Worm (Caenorhabditis elegans) whole organism, young adult: Measurements from ENCODE around the gene srh-62.

Experiments used
- B0336.3 ChIP-seq: fragments of 200-800 bp; sonication (Bioruptor generic); IDR thresholded peaks from 2 replicates; pipeline ENCODE4 v1.3.6; 2022; ENCODE audit warnings: missing genetic modification characterization, missing compliant biosample characterization
- C17E4.6 ChIP-seq: fragments of 200-800 bp; sonication (Bioruptor generic); IDR thresholded peaks from 2 replicates; pipeline ENCODE4 v1.3.6; 2022; ENCODE audit warnings: missing genetic modification reagents, missing genetic modification characterization, missing compliant biosample characterization
- F37B4.10 ChIP-seq: fragments of 200-800 bp; sonication (Bioruptor generic); IDR thresholded peaks from 2 replicates; pipeline ENCODE4 v1.3.6; 2022; ENCODE audit warnings: missing genetic modification characterization, missing compliant biosample characterization
- F57A8.1 ChIP-seq: fragments of 200-800 bp; sonication (Bioruptor generic); optimal IDR thresholded peaks from 2 replicates; lab custom pipeline; 2018; ENCODE audit warnings: mild to moderate bottlenecking, missing genetic modification characterization, moderate library complexity, missing compliant biosample characterization
- aptf-2 ChIP-seq: fragments of 200-800 bp; sonication (Bioruptor generic); conservative IDR thresholded peaks from 2 replicates; pipeline ENCODE4 v1.3.6; 2022; ENCODE audit warnings: missing genetic modification reagents, missing genetic modification characterization, missing compliant biosample characterization
- attf-6 ChIP-seq: fragments of 200-800 bp; sonication (Bioruptor generic); IDR thresholded peaks from 2 replicates; pipeline ENCODE4 v1.3.6; 2022; ENCODE audit warnings: missing genetic modification reagents, missing genetic modification characterization, missing compliant biosample characterization
- bed-1 ChIP-seq: fragments of 200-800 bp; sonication (Bioruptor generic); IDR thresholded peaks from 2 replicates; pipeline ENCODE4 v1.3.6; 2022; ENCODE audit warnings: missing genetic modification reagents, missing genetic modification characterization, missing compliant biosample characterization
- ccch-3 ChIP-seq: fragments of 200-800 bp; sonication (Bioruptor generic); optimal IDR thresholded peaks from 2 replicates; lab custom pipeline; 2018; ENCODE audit warnings: mild to moderate bottlenecking, missing genetic modification characterization, missing compliant biosample characterization
- ceh-27 ChIP-seq: fragments of 200-800 bp; sonication (Bioruptor generic); optimal IDR thresholded peaks from 2 replicates; lab custom pipeline; 2018; ENCODE audit warnings: mild to moderate bottlenecking, missing genetic modification characterization, moderate library complexity, missing compliant biosample characterization
- dox-1 ChIP-seq: fragments of 200-800 bp; sonication (Bioruptor generic); IDR thresholded peaks from 2 replicates; pipeline ENCODE4 v1.3.6; 2022; ENCODE audit warnings: missing genetic modification reagents, missing genetic modification characterization, missing compliant biosample characterization
- dpl-1 ChIP-seq: fragments of 150-350 bp; optimal IDR thresholded peaks from 2 replicates; lab custom pipeline; 2014; ENCODE audit warnings: missing biosample characterization, missing genetic modification reagents, missing genetic modification characterization
- egl-18 ChIP-seq: fragments of 200-800 bp; sonication (Bioruptor generic); IDR thresholded peaks from 2 replicates; pipeline ENCODE4 v1.3.6; 2022; ENCODE audit warnings: missing genetic modification reagents, missing genetic modification characterization, missing compliant biosample characterization
- egrh-3 ChIP-seq: fragments of 200-800 bp; sonication (Bioruptor generic); IDR thresholded peaks from 2 replicates; pipeline ENCODE4 v1.3.6; 2022; ENCODE audit warnings: missing genetic modification reagents, missing genetic modification characterization, missing compliant biosample characterization
- ets-4 ChIP-seq: fragments of 200-800 bp; sonication (Bioruptor generic); optimal IDR thresholded peaks from 2 replicates; lab custom pipeline; 2018; ENCODE audit warnings: mild to moderate bottlenecking, missing genetic modification characterization, missing compliant biosample characterization
- fkh-3 ChIP-seq: sonication (generic microtip); optimal IDR thresholded peaks from 2 replicates; lab custom pipeline; 2016; ENCODE audit warnings: mild to moderate bottlenecking, missing genetic modification characterization, missing compliant biosample characterization
- hlh-12 ChIP-seq: sonication (generic microtip); optimal IDR thresholded peaks from 2 replicates; lab custom pipeline; 2016; ENCODE audit warnings: missing genetic modification characterization, missing compliant biosample characterization
- hlh-26 ChIP-seq: fragments of 200-800 bp; sonication (Bioruptor generic); conservative IDR thresholded peaks from 2 replicates; pipeline ENCODE4 v1.3.6; 2022; ENCODE audit warnings: missing genetic modification reagents, missing genetic modification characterization, missing compliant biosample characterization
- hrde-1 ChIP-seq: sonication (generic microtip); optimal IDR thresholded peaks from 2 replicates; lab custom pipeline; 2016; ENCODE audit warnings: missing genetic modification characterization, mild to moderate bottlenecking, missing compliant biosample characterization, moderate library complexity, missing genotype, missing genetic modification reagents, borderline replicate concordance
- hsf-1 ChIP-seq: fragments of 200-800 bp; sonication (Bioruptor generic); IDR thresholded peaks from 2 replicates; pipeline ENCODE4 v1.3.6; 2022; ENCODE audit warnings: missing genetic modification reagents, missing genetic modification characterization, missing compliant biosample characterization
- let-526 ChIP-seq: fragments of 200-800 bp; sonication (Bioruptor generic); IDR thresholded peaks from 2 replicates; pipeline ENCODE4 v1.3.6; 2022; ENCODE audit warnings: missing genetic modification reagents, missing genetic modification characterization, missing compliant biosample characterization
- lin-26 ChIP-seq: fragments of 200-800 bp; sonication (Bioruptor generic); IDR thresholded peaks from 2 replicates; pipeline ENCODE4 v1.3.6; 2022; ENCODE audit warnings: missing genetic modification reagents, missing genetic modification characterization, missing compliant biosample characterization
- lir-1 ChIP-seq: fragments of 200-800 bp; sonication (Bioruptor generic); conservative IDR thresholded peaks from 2 replicates; pipeline ENCODE4 v1.3.6; 2022; ENCODE audit warnings: missing genetic modification reagents, missing genetic modification characterization, missing compliant biosample characterization
- lsy-27 ChIP-seq: sonication (generic microtip); optimal IDR thresholded peaks from 2 replicates; lab custom pipeline; 2017; ENCODE audit warnings: missing genetic modification characterization, mild to moderate bottlenecking, missing compliant biosample characterization, antibody characterized with exemption, missing genotype, borderline replicate concordance; ENCODE audit not compliant: insufficient read depth
- madf-10 ChIP-seq: sonication (generic microtip); optimal IDR thresholded peaks from 2 replicates; lab custom pipeline; 2016; ENCODE audit warnings: mild to moderate bottlenecking, missing genetic modification characterization, missing compliant biosample characterization
- madf-8 ChIP-seq: fragments of 200-800 bp; sonication (Bioruptor generic); conservative IDR thresholded peaks from 2 replicates; pipeline ENCODE4 v1.3.6; 2022; ENCODE audit warnings: missing genetic modification reagents, missing genetic modification characterization, missing compliant biosample characterization
- nfya-2 ChIP-seq: fragments of 200-800 bp; sonication (Bioruptor generic); IDR thresholded peaks from 2 replicates; pipeline ENCODE4 v1.3.6; 2022; ENCODE audit warnings: missing genetic modification reagents, missing genetic modification characterization, missing compliant biosample characterization
- nhr-179 ChIP-seq: sonication (generic microtip); optimal IDR thresholded peaks from 2 replicates; lab custom pipeline; 2016; ENCODE audit warnings: mild to moderate bottlenecking, missing genetic modification characterization, missing compliant biosample characterization
- rcor-1 ChIP-seq: fragments of 200-800 bp; sonication (Bioruptor generic); IDR thresholded peaks from 2 replicates; pipeline ENCODE4 v1.3.6; 2022; ENCODE audit warnings: missing genetic modification reagents, missing genetic modification characterization, missing compliant biosample characterization
- snpc-3.4 ChIP-seq: sonication (generic microtip); optimal IDR thresholded peaks from 2 replicates; lab custom pipeline; 2017; ENCODE audit warnings: missing genetic modification characterization, mild to moderate bottlenecking, missing compliant biosample characterization, antibody characterized with exemption, moderate library complexity, missing genotype, missing genetic modification reagents
- snpc-4 ChIP-seq, 5 experiments: fragments of 150-350 bp in 1 of 5; sonication (generic microtip) in 4 of 5; optimal IDR thresholded peaks; 2 replicates each; lab custom pipeline; 2014 to 2018; ENCODE audit warnings: missing genetic modification characterization in 5 of 5, missing biosample characterization in 3 of 5, antibody characterized with exemption in 2 of 5, mild to moderate bottlenecking in 2 of 5, missing compliant biosample characterization in 2 of 5, missing genotype in 2 of 5, moderate library complexity in 2 of 5, missing genetic modification reagents in 1 of 5
- tbp1 ChIP-seq: fragments of 200-800 bp; sonication (Bioruptor generic); optimal IDR thresholded peaks from 2 replicates; lab custom pipeline; 2018; ENCODE audit warnings: mild to moderate bottlenecking, missing genetic modification characterization, missing compliant biosample characterization
- tbx-9 ChIP-seq: sonication (generic microtip); optimal IDR thresholded peaks from 2 replicates; lab custom pipeline; 2016; ENCODE audit warnings: borderline replicate concordance, missing genetic modification characterization, inconsistent platforms, missing compliant biosample characterization
- tlf-1 ChIP-seq: fragments of 200-800 bp; sonication (Bioruptor generic); optimal IDR thresholded peaks from 2 replicates; lab custom pipeline; 2018; ENCODE audit warnings: mild to moderate bottlenecking, missing genetic modification characterization, missing compliant biosample characterization
- zfh-2 ChIP-seq: fragments of 200-800 bp; sonication (Bioruptor generic); conservative IDR thresholded peaks from 2 replicates; pipeline ENCODE4 v1.3.6; 2022; ENCODE audit warnings: missing genetic modification reagents, missing genetic modification characterization, missing compliant biosample characterization
- ztf-22 ChIP-seq: fragments of 200-800 bp; sonication (Bioruptor generic); optimal IDR thresholded peaks from 2 replicates; lab custom pipeline; 2018; ENCODE audit warnings: mild to moderate bottlenecking, missing genetic modification characterization, moderate library complexity, missing compliant biosample characterization
- ztf-26 ChIP-seq: sonication (generic microtip); optimal IDR thresholded peaks from 2 replicates; lab custom pipeline; 2017; ENCODE audit warnings: missing genetic modification characterization, missing compliant biosample characterization
- ztf-3 ChIP-seq: fragments of 200-800 bp; sonication (Bioruptor generic); optimal IDR thresholded peaks from 2 replicates; lab custom pipeline; 2018; ENCODE audit warnings: mild to moderate bottlenecking, missing genetic modification characterization, missing compliant biosample characterization

srh-62 gene

DNA sequence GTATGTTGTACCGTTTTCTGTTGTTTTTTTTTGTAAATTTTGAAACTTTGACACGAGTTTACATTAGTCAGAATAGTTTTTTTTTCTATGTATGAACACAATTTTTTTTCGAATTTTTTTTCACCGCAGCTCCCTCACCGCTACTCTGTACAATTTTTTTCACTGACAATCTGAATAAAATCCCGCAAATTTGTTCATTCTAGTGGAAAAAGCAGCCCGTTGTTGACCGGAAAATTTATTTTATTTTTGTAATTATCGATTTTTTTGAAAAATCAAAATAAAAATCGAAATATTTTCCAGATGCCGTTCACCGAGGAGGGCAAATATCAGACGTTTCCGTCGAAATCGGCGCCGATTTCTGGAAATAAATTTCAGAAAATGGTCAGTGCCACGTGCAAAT, 43.5 kb downstream of the srh-62 start, which contains the start of gene T22H9.1:
Gene T22H9.1, plus strand, starts transcription at position 301 of the 400 bp plus-strand sequence.
- TF ChIP-seq madf-10 (tag; lab: Kevin White, UChicago): no peak
- TF ChIP-seq egl-18: no peak
- no peak for TF ChIP-seq dpl-1 (GFP tag; lab: Kevin White, UChicago)
- TF ChIP-seq snpc-3.4 (tag; lab: Kevin White, UChicago): no peak
- TF ChIP-seq lsy-27 (tag; lab: Kevin White, UChicago): no peak
- no peak for TF ChIP-seq hlh-26 (GFP tag; lab: Robert Waterston, UW)
- no peak for TF ChIP-seq bed-1
- no peak for TF ChIP-seq tlf-1 (GFP tag; lab: Kevin White, UChicago)
- TF ChIP-seq ceh-27 (GFP tag; lab: Kevin White, UChicago): no peak

DNA sequence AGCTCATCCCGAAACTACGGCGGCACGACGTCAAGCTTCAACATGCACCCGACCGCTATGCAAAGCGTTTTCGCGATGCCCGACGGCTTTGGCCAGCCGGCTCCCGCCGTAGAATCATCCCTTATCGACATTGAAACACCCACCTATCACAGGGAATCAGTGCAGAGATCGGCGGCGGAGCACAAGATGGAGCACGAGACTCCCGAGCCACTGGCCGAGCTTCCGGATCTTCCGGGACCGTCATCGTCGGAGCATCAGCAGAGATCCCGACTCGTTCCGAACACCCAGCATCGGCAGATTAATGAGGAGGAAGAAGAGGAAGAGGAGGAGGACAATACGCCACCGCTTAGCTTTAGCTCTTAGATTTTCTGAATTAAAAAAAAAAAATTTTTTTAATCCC, 44.5 kb downstream of the srh-62 start:
- TF ChIP-seq ztf-26 (tag; lab: Kevin White, UChicago): no peak
- peak; percentile 89 for TF ChIP-seq zfh-2 (GFP tag; lab: Robert Waterston, UW)
- no peak for TF ChIP-seq fkh-3 (tag; lab: Kevin White, UChicago)
- no peak for TF ChIP-seq hrde-1
- TF ChIP-seq F57A8.1 (GFP tag; lab: Kevin White, UChicago): no peak
- peak; percentile 63; the same call in 1 of the 2 replicates for TF ChIP-seq egrh-3 (GFP tag; lab: Robert Waterston, UW)
- TF ChIP-seq aptf-2 (GFP tag; lab: Robert Waterston, UW): no peak
- TF ChIP-seq tbp1 (GFP tag; lab: Kevin White, UChicago): no peak

DNA sequence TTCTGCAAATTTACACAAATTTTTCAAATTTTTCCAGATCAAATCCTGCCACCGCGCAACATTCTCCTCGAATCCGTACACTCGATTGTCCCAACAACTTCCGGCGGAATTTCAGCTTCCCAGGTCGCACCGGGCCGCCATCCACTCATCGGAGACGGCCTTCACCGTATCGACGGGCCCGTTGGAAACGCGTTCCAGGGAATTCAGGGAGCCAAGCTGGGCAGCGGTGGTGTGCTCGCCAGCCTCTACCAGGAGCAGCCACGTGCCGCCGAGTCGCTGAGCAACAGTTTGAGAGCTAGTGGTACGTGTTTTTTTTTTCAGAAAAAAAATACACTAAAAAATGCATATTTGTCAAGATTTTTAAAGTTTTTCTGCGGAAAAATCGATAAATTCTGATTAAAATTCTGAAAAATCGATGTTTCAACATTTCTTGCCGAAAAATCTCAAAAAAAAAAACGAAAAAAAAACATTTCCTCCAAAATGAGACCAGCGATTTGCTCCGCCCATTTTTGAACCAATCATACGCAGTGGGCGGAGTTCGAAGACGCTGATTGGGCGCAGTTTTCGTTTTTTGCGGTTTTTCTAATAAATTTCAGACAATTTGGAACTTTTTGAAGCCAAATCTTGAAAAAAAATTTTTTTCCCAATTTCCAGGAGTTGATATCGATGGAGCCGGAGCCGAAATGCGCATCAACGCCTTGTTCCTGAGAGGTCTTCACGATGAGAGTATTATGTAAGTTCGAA, 45.8 kb downstream of the srh-62 start:
- TF ChIP-seq tbx-9 (tag; lab: Kevin White, UChicago): no peak
- TF ChIP-seq madf-8 (GFP tag; lab: Robert Waterston, UW): no peak
- TF ChIP-seq nhr-179 (tag; lab: Kevin White, UChicago): no peak
- TF ChIP-seq hsf-1 (GFP tag; lab: Robert Waterston, UW): no peak
- no peak for TF ChIP-seq egl-18
- TF ChIP-seq ets-4: no peak
- peak; percentile 87 for TF ChIP-seq zfh-2 (GFP tag; lab: Robert Waterston, UW)
- TF ChIP-seq egrh-3 (GFP tag; lab: Robert Waterston, UW): peak; percentile 63; the same call in 1 of the 2 replicates
- TF ChIP-seq F37B4.10 (GFP tag; lab: Robert Waterston, UW): 0 out of 2 replicates have a peak, but pooled peaks have one; percentile 74
- no peak for TF ChIP-seq ccch-3
- TF ChIP-seq C17E4.6 (GFP tag; lab: Robert Waterston, UW): no peak
- TF ChIP-seq ztf-22 (GFP tag; lab: Kevin White, UChicago): no peak
- TF ChIP-seq hlh-12 (tag; lab: Kevin White, UChicago): no peak
- TF ChIP-seq, all 124 proteins: peak for 3

DNA sequence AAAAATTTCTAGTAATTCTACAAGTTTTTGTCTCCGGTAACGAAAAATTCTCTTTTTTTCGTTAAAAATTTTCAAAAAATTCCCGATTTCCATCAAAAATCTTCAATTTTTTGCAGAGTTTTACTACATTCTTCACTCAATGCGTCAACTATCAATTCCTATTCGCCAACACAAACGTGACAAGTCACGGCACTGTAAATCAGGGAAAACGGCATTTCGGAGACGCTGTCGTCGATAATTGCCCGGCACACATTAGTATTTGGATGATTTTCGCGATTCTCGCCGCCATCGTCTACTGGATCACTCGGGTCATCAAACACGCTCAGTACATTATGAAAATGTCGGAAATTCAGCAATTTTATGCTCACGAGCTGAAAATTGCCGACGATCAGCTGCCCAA, 51.1 kb downstream of the srh-62 start:
- TF ChIP-seq rcor-1 (no peak), attf-6 (GFP tag; lab: Robert Waterston, UW) (no peak), let-526 (GFP tag; lab: Robert Waterston, UW) (no peak), ceh-27 (GFP tag; lab: Kevin White, UChicago) (no peak), snpc-4 (GFP tag; optimal IDR thresholded peaks at IDR 0.05; lab: Kevin White, UChicago) (no peak), snpc-4 (tag; optimal IDR thresholded peaks at IDR 0.05; lab: Kevin White, UChicago) (no peak), ztf-3 (GFP tag; lab: Kevin White, UChicago) (no peak), B0336.3 (no peak), dox-1 (GFP tag; lab: Robert Waterston, UW) (no peak), lin-26 (no peak), lir-1 (GFP tag; lab: Robert Waterston, UW) (no peak), nfya-2 (no peak)
- TF ChIP-seq, all 124 proteins: peak for 0
